Fruit fly (Drosophila melanogaster) whole organism, embryonic: ENCODE data around the gene CG32488.

Experiments
- ATbp ChIP-seq: fragments of 200-800 bp; sonication (Bioruptor generic); optimal IDR thresholded peaks from 2 replicates; lab custom pipeline; 2017; ENCODE audit warnings: missing biosample characterization, mild to moderate bottlenecking, missing genetic modification characterization, missing genetic modification reagents
- Atf3 ChIP-seq: fragments of 200-800 bp; sonication (Bioruptor generic); optimal IDR thresholded peaks from 3 replicates; lab custom pipeline; 2016; ENCODE audit warnings: missing biosample characterization, missing genetic modification characterization
- B-H1 ChIP-seq: fragments of 200-800 bp; sonication (Bioruptor generic); IDR thresholded peaks from 3 replicates; pipeline ENCODE4 v1.3.6; 2022; ENCODE audit warnings: missing biosample characterization, missing genetic modification characterization
- CG11695 ChIP-seq: fragments of 200-800 bp; sonication (Bioruptor generic); IDR thresholded peaks from 3 replicates; pipeline ENCODE4 v1.3.6; 2022; ENCODE audit warnings: missing biosample characterization, missing genetic modification characterization
- CG12104 ChIP-seq: fragments of 200-800 bp; sonication (Bioruptor generic); optimal IDR thresholded peaks from 3 replicates; lab custom pipeline; 2016; ENCODE audit warnings: missing biosample characterization, missing genetic modification characterization
- CG12155 ChIP-seq: fragments of 200-800 bp; sonication (Bioruptor generic); optimal IDR thresholded peaks from 3 replicates; lab custom pipeline; 2016; ENCODE audit warnings: missing biosample characterization, missing genetic modification characterization
- CG13894 ChIP-seq: fragments of 200-800 bp; sonication (Bioruptor generic); optimal IDR thresholded peaks from 3 replicates; lab custom pipeline; 2018; ENCODE audit warnings: missing biosample characterization, mild to moderate bottlenecking, missing genetic modification characterization, moderate library complexity
- CG14441 ChIP-seq: fragments of 200-800 bp; sonication (Bioruptor generic); IDR thresholded peaks from 2 replicates; pipeline ENCODE4 v1.3.6; 2022; ENCODE audit warnings: missing biosample characterization, missing genetic modification characterization
- CG18262 ChIP-seq: fragments of 200-800 bp; optimal IDR thresholded peaks from 3 replicates; lab custom pipeline; 2019; ENCODE audit warnings: missing biosample characterization, mild to moderate bottlenecking, missing genetic modification characterization, moderate library complexity
- CG4282 ChIP-seq: fragments of 200-800 bp; sonication (Bioruptor generic); optimal IDR thresholded peaks from 2 replicates; lab custom pipeline; 2016; ENCODE audit warnings: missing biosample characterization, missing genetic modification characterization
- CG4328 ChIP-seq: fragments of 200-800 bp; sonication (Bioruptor generic); optimal IDR thresholded peaks from 3 replicates; lab custom pipeline; 2017; ENCODE audit warnings: missing biosample characterization, missing genetic modification reagents, missing genetic modification characterization
- CG5953 ChIP-seq: fragments of 200-800 bp; sonication (Bioruptor generic); IDR thresholded peaks from 2 replicates; pipeline ENCODE4 v1.3.6; 2022; ENCODE audit warnings: missing biosample characterization, missing genetic modification characterization
- CG6272 ChIP-seq: fragments of 200-800 bp; sonication (Bioruptor generic); IDR thresholded peaks from 2 replicates; pipeline ENCODE4 v1.3.6; 2022; ENCODE audit warnings: missing biosample characterization, missing genetic modification characterization
- CG6765 ChIP-seq: fragments of 200-800 bp; sonication (Bioruptor generic); optimal IDR thresholded peaks from 3 replicates; lab custom pipeline; 2017; ENCODE audit warnings: missing biosample characterization, mild to moderate bottlenecking, missing genetic modification characterization
- CG6791 ChIP-seq: fragments of 200-800 bp; sonication (Bioruptor generic); IDR thresholded peaks from 3 replicates; pipeline ENCODE4 v1.3.6; 2022; ENCODE audit warnings: missing biosample characterization, missing genetic modification characterization; ENCODE audit not compliant: partially characterized antibody
- CG7357 ChIP-seq: fragments of 200-800 bp; sonication (Bioruptor generic); IDR thresholded peaks from 3 replicates; pipeline ENCODE4 v1.3.6; 2022; ENCODE audit warnings: missing biosample characterization, missing genetic modification characterization
- CG8388 ChIP-seq: fragments of 200-800 bp; sonication (Bioruptor generic); optimal IDR thresholded peaks from 2 replicates; lab custom pipeline; 2019; ENCODE audit warnings: missing biosample characterization, mild to moderate bottlenecking, missing genetic modification characterization, moderate library complexity
- CG9932 ChIP-seq: fragments of 200-800 bp; sonication (Bioruptor generic); IDR thresholded peaks from 2 replicates; pipeline ENCODE4 v1.3.6; 2022; ENCODE audit warnings: missing biosample characterization, missing genetic modification characterization
- CoRest ChIP-seq: fragments of 200-800 bp; sonication (Bioruptor generic); optimal IDR thresholded peaks from 3 replicates; lab custom pipeline; 2018; ENCODE audit warnings: missing biosample characterization, mild to moderate bottlenecking, missing genetic modification characterization, moderate library complexity
- Dp ChIP-seq: fragments of 200-800 bp; sonication (Bioruptor generic); optimal IDR thresholded peaks from 2 replicates; lab custom pipeline; 2018; ENCODE audit warnings: missing biosample characterization, mild to moderate bottlenecking, missing genetic modification characterization, moderate library complexity
- Ets97D ChIP-seq: fragments of 200-800 bp; sonication (Bioruptor generic); optimal IDR thresholded peaks from 3 replicates; lab custom pipeline; 2016; ENCODE audit warnings: missing biosample characterization, missing genetic modification characterization
- Fer2 ChIP-seq: fragments of 200-800 bp; sonication (Bioruptor generic); optimal IDR thresholded peaks from 2 replicates; lab custom pipeline; 2018; ENCODE audit warnings: missing biosample characterization, mild to moderate bottlenecking, missing genetic modification characterization, moderate library complexity
- Mad ChIP-seq: fragments of 200-800 bp; sonication (Bioruptor generic); optimal IDR thresholded peaks from 2 replicates; lab custom pipeline; 2016; ENCODE audit warnings: missing biosample characterization, missing genetic modification characterization
- NC2β ChIP-seq: fragments of 200-800 bp; sonication (Bioruptor generic); optimal IDR thresholded peaks from 2 replicates; lab custom pipeline; 2016; ENCODE audit warnings: missing biosample characterization, missing genetic modification characterization
- Stat92E ChIP-seq, 3 experiments: fragments of >200 bp in 2 of 3; fragments of 200-800 bp in 1 of 3; sonication (Bioruptor generic) in 1 of 3; optimal IDR thresholded peaks; 2 replicates each; lab custom pipeline; 2017 to 2019; ENCODE audit warnings: missing biosample characterization in 3 of 3, missing genetic modification characterization in 3 of 3, mild to moderate bottlenecking in 1 of 3, moderate library complexity in 1 of 3
- Trl ChIP-seq, 3 experiments: fragments of >200 bp in 2 of 3; fragments of 200-800 bp in 1 of 3; sonication (Bioruptor generic) in 1 of 3; optimal IDR thresholded peaks; 2 replicates in 1 of 3; 3 replicates in 2 of 3; lab custom pipeline; 2016 to 2017; ENCODE audit warnings: missing biosample characterization in 1 of 3, missing genetic modification characterization in 1 of 3
- Usf ChIP-seq: fragments of 200-800 bp; sonication (Bioruptor generic); optimal IDR thresholded peaks from 2 replicates; lab custom pipeline; 2017; ENCODE audit warnings: missing genotype, missing biosample characterization, missing genetic modification characterization
- Vsx1 ChIP-seq: fragments of 200-800 bp; sonication (Bioruptor generic); optimal IDR thresholded peaks from 2 replicates; lab custom pipeline; 2017; ENCODE audit warnings: missing biosample characterization, mild to moderate bottlenecking, missing genetic modification characterization, missing genetic modification reagents
- ab ChIP-seq: fragments of 200-800 bp; sonication (Bioruptor generic); optimal IDR thresholded peaks from 2 replicates; lab custom pipeline; 2016; ENCODE audit warnings: missing biosample characterization, missing genetic modification characterization
- bowl ChIP-seq: fragments of 200-800 bp; sonication (Bioruptor generic); IDR thresholded peaks from 2 replicates; pipeline ENCODE4 v1.3.6; 2022; ENCODE audit warnings: missing biosample characterization, missing genetic modification characterization
- cato ChIP-seq: fragments of 200-800 bp; sonication (Bioruptor generic); optimal IDR thresholded peaks from 2 replicates; lab custom pipeline; 2016; ENCODE audit warnings: missing biosample characterization, missing genetic modification characterization, borderline replicate concordance
- ci ChIP-seq: fragments of 200-800 bp; sonication (Bioruptor generic); IDR thresholded peaks from 3 replicates; pipeline ENCODE4 v1.3.6; 2022; ENCODE audit warnings: missing biosample characterization, missing genetic modification characterization
- crc ChIP-seq: fragments of 200-800 bp; sonication (Bioruptor generic); optimal IDR thresholded peaks from 2 replicates; lab custom pipeline; 2016; ENCODE audit warnings: missing biosample characterization, missing genetic modification characterization
- emc ChIP-seq: fragments of 200-800 bp; sonication (Bioruptor generic); optimal IDR thresholded peaks from 2 replicates; lab custom pipeline; 2016; ENCODE audit warnings: missing biosample characterization, missing genetic modification characterization
- en ChIP-seq: fragments of 200-800 bp; sonication (Bioruptor generic); optimal IDR thresholded peaks from 2 replicates; lab custom pipeline; 2016; ENCODE audit warnings: missing biosample characterization, missing genetic modification characterization
- exex ChIP-seq: fragments of 200-800 bp; sonication (Bioruptor generic); optimal IDR thresholded peaks from 4 replicates; lab custom pipeline; 2018; ENCODE audit warnings: missing biosample characterization, mild to moderate bottlenecking, missing genetic modification characterization, moderate library complexity
- ftz-f1 ChIP-seq: fragments of 200-800 bp; sonication (Bioruptor generic); optimal IDR thresholded peaks from 2 replicates; lab custom pipeline; 2016; ENCODE audit warnings: missing biosample characterization, missing genetic modification characterization
- gro ChIP-seq: fragments of 200-800 bp; sonication (Bioruptor generic); optimal IDR thresholded peaks from 2 replicates; lab custom pipeline; 2016; ENCODE audit warnings: missing biosample characterization, missing genetic modification characterization
- jigr1 ChIP-seq: fragments of 200-800 bp; sonication (Bioruptor generic); IDR thresholded peaks from 3 replicates; pipeline ENCODE4 v1.3.6; 2022; ENCODE audit warnings: missing biosample characterization, missing genetic modification characterization
- luna ChIP-seq: fragments of 200-800 bp; sonication (Bioruptor generic); optimal IDR thresholded peaks from 2 replicates; lab custom pipeline; 2016; ENCODE audit warnings: missing biosample characterization, missing genetic modification characterization
- mam ChIP-seq: fragments of 200-800 bp; sonication (Bioruptor generic); optimal IDR thresholded peaks from 3 replicates; lab custom pipeline; 2016; ENCODE audit warnings: missing biosample characterization, missing genetic modification characterization
- org-1 ChIP-seq: fragments of 200-800 bp; sonication (Bioruptor generic); optimal IDR thresholded peaks from 2 replicates; lab custom pipeline; 2017; ENCODE audit warnings: missing biosample characterization, missing genetic modification characterization
- pb ChIP-seq: fragments of 200-800 bp; sonication (Bioruptor generic); optimal IDR thresholded peaks from 3 replicates; lab custom pipeline; 2016; ENCODE audit warnings: missing biosample characterization, missing genetic modification characterization
- run ChIP-seq: fragments of 200-800 bp; sonication (Bioruptor generic); optimal IDR thresholded peaks from 3 replicates; lab custom pipeline; 2018; ENCODE audit warnings: missing biosample characterization, mild to moderate bottlenecking, missing genetic modification characterization
- scrt ChIP-seq: fragments of 200-800 bp; sonication (Bioruptor generic); optimal IDR thresholded peaks from 2 replicates; lab custom pipeline; 2018; ENCODE audit warnings: missing biosample characterization, mild to moderate bottlenecking, missing genetic modification characterization, moderate library complexity
- tap ChIP-seq: fragments of 200-800 bp; optimal IDR thresholded peaks from 3 replicates; lab custom pipeline; 2019; ENCODE audit warnings: missing biosample characterization, mild to moderate bottlenecking, missing genetic modification characterization, moderate library complexity
- toy ChIP-seq: fragments of 200-800 bp; sonication (Bioruptor generic); IDR thresholded peaks from 2 replicates; pipeline ENCODE4 v1.3.6; 2022; ENCODE audit warnings: missing biosample characterization, missing genetic modification characterization
- trh ChIP-seq: fragments of 200-800 bp; sonication (Bioruptor generic); optimal IDR thresholded peaks from 2 replicates; lab custom pipeline; 2016; ENCODE audit warnings: missing biosample characterization, missing genetic modification characterization
- zfh2 ChIP-seq: fragments of 200-800 bp; sonication (Bioruptor generic); optimal IDR thresholded peaks from 2 replicates; lab custom pipeline; 2016; ENCODE audit warnings: missing biosample characterization, missing genetic modification characterization

CG32488 gene

dm6 chr3L:3035769-3036583 is 20.1 kb upstream of the CG32488 start (continued):
- TF ChIP-seq Trl (optimal IDR thresholded peaks at IDR 0.05; lab: Kevin White, UChicago), result peak in 1 of 2 experiments; percentile 41
- TF ChIP-seq Trl (GFP tag; optimal IDR thresholded peaks at IDR 0.05; lab: Kevin White, UChicago), result peak; percentile 68
- TF ChIP-seq CG7357 (GFP tag; lab: Robert Waterston, UW), result 0 out of 3 replicates have a peak, but pooled peaks have one; percentile 15
- TF ChIP-seq scrt (GFP tag; lab: Kevin White, UChicago), result peak; percentile 86
- peak; percentile 92 for TF ChIP-seq CoRest (tag; lab: Kevin White, UChicago)
- TF ChIP-seq CG4328 (GFP tag; lab: Kevin White, UChicago), result peak; percentile 87
- peak; percentile 72 for TF ChIP-seq CG12155 (GFP tag; lab: Kevin White, UChicago)
- TF ChIP-seq CG4282, result peak; percentile 33
- peak; percentile 42 for TF ChIP-seq Atf3
- TF ChIP-seq CG18262, result peak; percentile 90
- no peak for TF ChIP-seq CG6272 (GFP tag; lab: Robert Waterston, UW)
- TF ChIP-seq ci (GFP tag; lab: Robert Waterston, UW), result peak; percentile 90
- peak; percentile 84 for TF ChIP-seq CG12104 (GFP tag; lab: Kevin White, UChicago)
- peak; percentile 59 for TF ChIP-seq mam (GFP tag; lab: Kevin White, UChicago)
- TF ChIP-seq NC2β (GFP tag; lab: Kevin White, UChicago), result peak; percentile 4
- no peak for TF ChIP-seq emc (GFP tag; lab: Kevin White, UChicago)
- TF ChIP-seq tap, result peak; percentile 49
- TF ChIP-seq jigr1, result no peak
- TF ChIP-seq org-1 (GFP tag; lab: Kevin White, UChicago), result peak; percentile 82
- TF ChIP-seq ATbp (GFP tag; lab: Kevin White, UChicago), result peak; percentile 75
- TF ChIP-seq exex, result peak; percentile 60
- peak; percentile 86 for TF ChIP-seq gro (GFP tag; lab: Kevin White, UChicago)
- peak; percentile 17; the same call in 1 of the 2 replicates for TF ChIP-seq bowl (GFP tag; lab: Robert Waterston, UW)
- TF ChIP-seq Mad (GFP tag; lab: Kevin White, UChicago), result peak; percentile 54
- peak; percentile 32 for TF ChIP-seq run (tag; lab: Kevin White, UChicago)
- no peak for TF ChIP-seq luna (GFP tag; lab: Kevin White, UChicago)
- no peak for TF ChIP-seq ab (GFP tag; lab: Kevin White, UChicago)
- TF ChIP-seq pb, result peak; percentile 28
- peak; percentile 90 for TF ChIP-seq CG11695 (GFP tag; lab: Robert Waterston, UW)
- TF ChIP-seq CG6765 (GFP tag; lab: Kevin White, UChicago), result peak; percentile 85
- no peak for TF ChIP-seq Dp (GFP tag; lab: Kevin White, UChicago)
- peak; percentile 79 for TF ChIP-seq CG9932 (GFP tag; lab: Robert Waterston, UW)
- peak in 1 of 3 experiments; percentile 62 for TF ChIP-seq Stat92E (GFP tag; optimal IDR thresholded peaks at IDR 0.05; lab: Kevin White, UChicago)
- peak; percentile 59 for TF ChIP-seq zfh2 (GFP tag; lab: Kevin White, UChicago)
- TF ChIP-seq Fer2 (tag; lab: Kevin White, UChicago), result peak; percentile 68
- TF ChIP-seq en (GFP tag; lab: Kevin White, UChicago), result peak; percentile 69
- TF ChIP-seq CG13894 (tag; lab: Kevin White, UChicago), result peak; percentile 76
- TF ChIP-seq Ets97D (GFP tag; lab: Kevin White, UChicago), result peak; percentile 33
- peak; percentile 73 for TF ChIP-seq Vsx1 (GFP tag; lab: Kevin White, UChicago)
- TF ChIP-seq Usf (GFP tag; lab: Kevin White, UChicago), result peak; percentile 67
- peak; percentile 52; the same call in 1 of the 3 replicates for TF ChIP-seq B-H1
- peak; percentile 38 for TF ChIP-seq trh (GFP tag; lab: Kevin White, UChicago)
- TF ChIP-seq cato (GFP tag; lab: Kevin White, UChicago), result peak; percentile 41
- no peak for TF ChIP-seq ftz-f1 (GFP tag; lab: Kevin White, UChicago)
- TF ChIP-seq CG6791 (GFP tag; lab: Robert Waterston, UW), result no peak
- peak; percentile 82 for TF ChIP-seq CG8388 (GFP tag; lab: Kevin White, UChicago)
- 0 out of 2 replicates have a peak, but pooled peaks have one; percentile 9 for TF ChIP-seq toy (GFP tag; lab: Robert Waterston, UW)
- peak; percentile 79 for TF ChIP-seq crc (GFP tag; lab: Kevin White, UChicago)
- peak; percentile 65; the same call in 1 of the 2 replicates for TF ChIP-seq CG14441 (GFP tag; lab: Robert Waterston, UW)
- peak; percentile 71 for TF ChIP-seq CG5953
